Worm (Caenorhabditis elegans) whole organism, L4 larva: Measurements from ENCODE around the gene spp-7.
A peak's percentile ranks its signal among the peaks of the same experiment; 100 is the strongest.

Experiments used
- F10B5.3 ChIP-seq: sonication (generic microtip); optimal IDR thresholded peaks from 2 replicates; lab custom pipeline; 2016; ENCODE audit warnings: mild to moderate bottlenecking, missing genetic modification characterization, missing compliant biosample characterization
- F37D6.2 ChIP-seq: sonication (generic microtip); optimal IDR thresholded peaks from 2 replicates; lab custom pipeline; 2016; ENCODE audit warnings: mild to moderate bottlenecking, missing genetic modification characterization, missing compliant biosample characterization
- F44E2.7 ChIP-seq: fragments of 200-800 bp; sonication (Bioruptor generic); IDR thresholded peaks from 2 replicates; pipeline ENCODE4 v2.1.2; 2022; ENCODE audit warnings: missing genetic modification characterization, missing compliant biosample characterization
- F49E8.2 ChIP-seq: sonication (generic microtip); optimal IDR thresholded peaks from 2 replicates; lab custom pipeline; 2016; ENCODE audit warnings: missing compliant biosample characterization, mild to moderate bottlenecking, missing genetic modification characterization, borderline replicate concordance
- Y105C5A.15 ChIP-seq: fragments of 200-800 bp; sonication (Bioruptor generic); IDR thresholded peaks from 2 replicates; pipeline ENCODE4 v1.3.6; 2022; ENCODE audit warnings: missing genetic modification characterization, missing compliant biosample characterization
- Y48G9A.11 ChIP-seq: fragments of 200-800 bp; sonication (Bioruptor generic); IDR thresholded peaks from 2 replicates; pipeline ENCODE4 v1.3.6; 2022; ENCODE audit warnings: missing genetic modification reagents, missing genetic modification characterization, missing compliant biosample characterization
- Y75B8A.6 ChIP-seq: fragments of 200-800 bp; sonication (Bioruptor generic); IDR thresholded peaks from 2 replicates; pipeline ENCODE4 v1.3.6; 2022; ENCODE audit warnings: missing genetic modification reagents, missing genetic modification characterization, missing compliant biosample characterization
- ZK337.2 ChIP-seq: fragments of 200-800 bp; sonication (Bioruptor generic); IDR thresholded peaks from 2 replicates; pipeline ENCODE4 v1.3.6; 2022; ENCODE audit warnings: missing genetic modification reagents, missing genetic modification characterization, missing compliant biosample characterization
- aly-2 ChIP-seq: sonication (generic microtip); optimal IDR thresholded peaks from 2 replicates; lab custom pipeline; 2018; ENCODE audit warnings: missing biosample characterization, missing genetic modification characterization
- ama-1 ChIP-seq: fragments of 150-350 bp; optimal IDR thresholded peaks from 2 replicates; lab custom pipeline; 2014; ENCODE audit warnings: inconsistent platforms, mixed read lengths
- ceh-32 ChIP-seq: sonication (generic microtip); optimal IDR thresholded peaks from 2 replicates; lab custom pipeline; 2016; ENCODE audit warnings: mild to moderate bottlenecking, missing genetic modification characterization, missing compliant biosample characterization; ENCODE audit not compliant: poor library complexity
- ceh-62 ChIP-seq: sonication (generic microtip); optimal IDR thresholded peaks from 2 replicates; lab custom pipeline; 2017; ENCODE audit warnings: missing biosample characterization, missing genetic modification characterization
- ceh-82 ChIP-seq: sonication (generic microtip); optimal IDR thresholded peaks from 2 replicates; lab custom pipeline; 2017; ENCODE audit warnings: missing biosample characterization, missing genetic modification characterization
- ctbp-1 ChIP-seq: fragments of 200-800 bp; sonication (Bioruptor generic); IDR thresholded peaks from 2 replicates; pipeline ENCODE4 v1.3.6; 2022; ENCODE audit warnings: missing genetic modification reagents, missing genetic modification characterization, missing compliant biosample characterization
- daf-16 ChIP-seq, 3 experiments: sonication (generic microtip); optimal IDR thresholded peaks; 2 replicates each; lab custom pipeline; 2016 to 2017; ENCODE audit warnings: missing genetic modification characterization in 3 of 3, missing genetic modification reagents in 3 of 3, mild to moderate bottlenecking in 2 of 3, missing compliant biosample characterization in 2 of 3, missing biosample characterization in 1 of 3, moderate library complexity in 1 of 3
- dmd-6 ChIP-seq: fragments of 200-800 bp; sonication (Bioruptor generic); IDR thresholded peaks from 2 replicates; pipeline ENCODE4 v1.3.6; 2022; ENCODE audit warnings: missing genetic modification reagents, missing genetic modification characterization, missing compliant biosample characterization
- dmd-8 ChIP-seq: fragments of 200-800 bp; sonication (Bioruptor generic); IDR thresholded peaks from 2 replicates; pipeline ENCODE4 v1.3.6; 2022; ENCODE audit warnings: missing genetic modification characterization, missing compliant biosample characterization
- duxl-1 ChIP-seq: sonication (generic microtip); optimal IDR thresholded peaks from 2 replicates; lab custom pipeline; 2016; ENCODE audit warnings: mild to moderate bottlenecking, missing genetic modification characterization, moderate library complexity, missing compliant biosample characterization; ENCODE audit not compliant: poor library complexity
- dve-1 ChIP-seq: sonication (generic microtip); optimal IDR thresholded peaks from 2 replicates; lab custom pipeline; 2017; ENCODE audit warnings: antibody characterized with exemption, mild to moderate bottlenecking, missing genetic modification characterization, missing compliant biosample characterization; ENCODE audit not compliant: insufficient read depth
- egl-27 ChIP-seq: sonication (generic microtip); optimal IDR thresholded peaks from 3 replicates; lab custom pipeline; 2017; ENCODE audit warnings: missing biosample characterization, missing genetic modification reagents, missing genetic modification characterization
- egl-43 ChIP-seq: fragments of 200-800 bp; sonication (Bioruptor generic); IDR thresholded peaks from 2 replicates; pipeline ENCODE4 v1.3.6; 2022; ENCODE audit warnings: missing genetic modification reagents, missing genetic modification characterization, missing compliant biosample characterization
- gei-8 ChIP-seq: fragments of 200-800 bp; sonication (Bioruptor generic); optimal IDR thresholded peaks from 2 replicates; lab custom pipeline; 2018; ENCODE audit warnings: mild to moderate bottlenecking, missing genetic modification characterization, missing compliant biosample characterization
- hlh-30 ChIP-seq: sonication (generic microtip); optimal IDR thresholded peaks from 2 replicates; lab custom pipeline; 2017; ENCODE audit warnings: antibody characterized with exemption, mild to moderate bottlenecking, missing genetic modification characterization, missing compliant biosample characterization; ENCODE audit not compliant: insufficient read depth
- lim-7 ChIP-seq: fragments of 200-800 bp; sonication (Bioruptor generic); IDR thresholded peaks from 2 replicates; pipeline ENCODE4 v1.3.6; 2022; ENCODE audit warnings: missing genetic modification characterization, missing compliant biosample characterization
- lin-38 ChIP-seq: fragments of 200-800 bp; sonication (Bioruptor generic); IDR thresholded peaks from 2 replicates; pipeline ENCODE4 v1.3.6; 2022; ENCODE audit warnings: missing genetic modification reagents, missing genetic modification characterization, missing compliant biosample characterization
- lsy-2 ChIP-seq, 2 experiments: fragments of 150-350 bp in 1 of 2; sonication (generic microtip) in 1 of 2; optimal IDR thresholded peaks; 2 replicates each; lab custom pipeline; 2014 to 2017; ENCODE audit warnings: missing biosample characterization in 2 of 2, missing genetic modification characterization in 2 of 2
- madf-9 ChIP-seq: fragments of 200-800 bp; sonication (Bioruptor generic); conservative IDR thresholded peaks from 2 replicates; pipeline ENCODE4 v1.3.6; 2022; ENCODE audit warnings: missing genetic modification reagents, missing genetic modification characterization, missing compliant biosample characterization
- mep-1 ChIP-seq: fragments of 150-350 bp; sonication (generic microtip); optimal IDR thresholded peaks from 3 replicates; lab custom pipeline; 2014; ENCODE audit warnings: missing biosample characterization, missing genetic modification characterization
- mes-2 ChIP-seq: sonication (generic microtip); optimal IDR thresholded peaks from 2 replicates; lab custom pipeline; 2016; ENCODE audit warnings: missing genotype, mild to moderate bottlenecking, missing genetic modification characterization, missing compliant biosample characterization; ENCODE audit not compliant: poor library complexity, severe bottlenecking
- nhr-11 ChIP-seq: fragments of 150-350 bp; optimal IDR thresholded peaks from 2 replicates; lab custom pipeline; 2014; ENCODE audit warnings: missing biosample characterization, missing genetic modification characterization
- nhr-111 ChIP-seq: fragments of 200-800 bp; sonication (Bioruptor generic); optimal IDR thresholded peaks from 2 replicates; lab custom pipeline; 2018; ENCODE audit warnings: mild to moderate bottlenecking, missing genetic modification characterization, missing compliant biosample characterization
- nhr-25 ChIP-seq: sonication (generic microtip); optimal IDR thresholded peaks from 2 replicates; lab custom pipeline; 2017; ENCODE audit warnings: missing genetic modification characterization, mild to moderate bottlenecking, missing compliant biosample characterization, antibody characterized with exemption, moderate library complexity, borderline replicate concordance; ENCODE audit not compliant: insufficient read depth
- nhr-42 ChIP-seq: fragments of 200-800 bp; sonication (Bioruptor generic); IDR thresholded peaks from 2 replicates; pipeline ENCODE4 v1.3.6; 2022; ENCODE audit warnings: missing genetic modification characterization, missing compliant biosample characterization
- nhr-76 ChIP-seq: fragments of 150-350 bp; optimal IDR thresholded peaks from 2 replicates; lab custom pipeline; 2014; ENCODE audit warnings: missing biosample characterization, missing genetic modification characterization
- nhr-77 ChIP-seq: fragments of 150-350 bp; optimal IDR thresholded peaks from 2 replicates; lab custom pipeline; 2014; ENCODE audit warnings: missing biosample characterization, missing genetic modification characterization
- pha-4 ChIP-seq, 2 experiments: fragments of 150-350 bp in 1 of 2; fragments of 200-800 bp in 1 of 2; sonication (Bioruptor generic) in 1 of 2; IDR thresholded peaks in 1 of 2; optimal IDR thresholded peaks in 1 of 2; 2 replicates each; pipeline versions ENCODE4 v1.3.6 to Lab custom; 2014 to 2022; ENCODE audit warnings: missing genetic modification characterization in 2 of 2, missing genetic modification reagents in 2 of 2, missing biosample characterization in 1 of 2, missing compliant biosample characterization in 1 of 2
- php-3 ChIP-seq: fragments of 200-800 bp; sonication (Bioruptor generic); IDR thresholded peaks from 2 replicates; pipeline ENCODE4 v1.3.6; 2022; ENCODE audit warnings: missing genetic modification reagents, missing genetic modification characterization, missing compliant biosample characterization
- pqm-1 ChIP-seq: sonication (generic microtip); optimal IDR thresholded peaks from 2 replicates; lab custom pipeline; 2017; ENCODE audit warnings: missing biosample characterization, missing genetic modification characterization
- set-16 ChIP-seq: fragments of 200-800 bp; sonication (Bioruptor generic); IDR thresholded peaks from 2 replicates; pipeline ENCODE4 v1.3.6; 2022; ENCODE audit warnings: missing genetic modification reagents, missing genetic modification characterization, missing compliant biosample characterization
- skn-1 ChIP-seq: fragments of 150-350 bp; optimal IDR thresholded peaks from 2 replicates; lab custom pipeline; 2014; ENCODE audit warnings: missing biosample characterization, missing genetic modification characterization
- spr-1 ChIP-seq: sonication (generic microtip); optimal IDR thresholded peaks from 2 replicates; lab custom pipeline; 2016; ENCODE audit warnings: mild to moderate bottlenecking, missing genetic modification characterization, missing compliant biosample characterization
- spr-3 ChIP-seq: fragments of 200-800 bp; sonication (Bioruptor generic); optimal IDR thresholded peaks from 2 replicates; lab custom pipeline; 2018; ENCODE audit warnings: mild to moderate bottlenecking, missing genetic modification characterization, missing compliant biosample characterization
- tag-97 ChIP-seq: fragments of 200-800 bp; sonication (Bioruptor generic); IDR thresholded peaks from 2 replicates; pipeline ENCODE4 v1.3.6; 2022; ENCODE audit warnings: missing genetic modification characterization, missing compliant biosample characterization
- tra-1 ChIP-seq: fragments of 200-800 bp; sonication (Bioruptor generic); IDR thresholded peaks from 2 replicates; pipeline ENCODE4 v1.3.6; 2022; ENCODE audit warnings: missing genetic modification reagents, missing genetic modification characterization, missing compliant biosample characterization
- unc-62 ChIP-seq, 3 experiments: fragments of 150-350 bp in 1 of 3; sonication (generic microtip); optimal IDR thresholded peaks in 2 of 3; peaks in 1 of 3; 1 replicate in 1 of 3; 2 replicates in 2 of 3; lab custom pipeline; 2014 to 2017; ENCODE audit warnings: missing biosample characterization in 3 of 3, missing genetic modification characterization in 3 of 3, missing genetic modification reagents in 3 of 3, missing genotype in 1 of 3
- zfp-3 ChIP-seq: fragments of 200-800 bp; sonication (Bioruptor generic); conservative IDR thresholded peaks from 2 replicates; pipeline ENCODE4 v1.3.6; 2022; ENCODE audit warnings: missing genetic modification reagents, missing genetic modification characterization, missing compliant biosample characterization
- ztf-11 ChIP-seq: fragments of 150-350 bp; optimal IDR thresholded peaks from 2 replicates; lab custom pipeline; 2014; ENCODE audit warnings: missing biosample characterization, missing genetic modification characterization
- ztf-7 ChIP-seq: fragments of 150-350 bp; optimal IDR thresholded peaks from 2 replicates; lab custom pipeline; 2014; ENCODE audit warnings: missing biosample characterization, missing genetic modification characterization

Gene spp-7

ce11 chrIV:5394687-5395086 is 20.9 kb downstream of the spp-7 start, which contains the start of the genes perm-3 and swsn-6 (continued):
- TF ChIP-seq gei-8 (GFP tag; lab: Kevin White, UChicago) (no peak), dmd-8 (no peak), egl-27 (tag; lab: Kevin White, UChicago) (no peak), F44E2.7 (GFP tag; lab: Robert Waterston, UW) (no peak), unc-62 (GFP tag; optimal IDR thresholded peaks at IDR 0.05 in 1 of 2; lab: Kevin White, UChicago) (no peak), unc-62 (tag; optimal IDR thresholded peaks at IDR 0.05; lab: Kevin White, UChicago) (no peak), ZK337.2 (GFP tag; lab: Robert Waterston, UW) (no peak), ctbp-1 (no peak), php-3 (0 out of 2 replicates have a peak, but pooled peaks have one; percentile 45), tra-1 (no peak), Y105C5A.15 (GFP tag; lab: Robert Waterston, UW) (no peak), F37D6.2 (tag; lab: Kevin White, UChicago) (peak; percentile 70), nhr-11 (tag; lab: Kevin White, UChicago) (peak; percentile 19), ama-1 (lab: Kevin White, UChicago) (no peak), lsy-2 (tag; optimal IDR thresholded peaks at IDR 0.05; lab: Kevin White, UChicago) (peak; percentile 24 to 89), tag-97 (GFP tag; lab: Robert Waterston, UW) (no peak), ztf-11 (tag; lab: Kevin White, UChicago) (no peak), set-16 (no peak), spr-1 (tag; lab: Kevin White, UChicago) (peak; percentile 35), Y48G9A.11 (GFP tag; lab: Robert Waterston, UW) (no peak), ceh-62 (tag; lab: Kevin White, UChicago) (no peak), egl-43 (GFP tag; lab: Robert Waterston, UW) (no peak), aly-2 (tag; lab: Kevin White, UChicago) (no peak), ceh-82 (tag; lab: Kevin White, UChicago) (no peak), ceh-32 (tag; lab: Kevin White, UChicago) (no peak), nhr-77 (peak; percentile 42), dve-1 (tag; lab: Kevin White, UChicago) (peak; percentile 62), lim-7 (GFP tag; lab: Robert Waterston, UW) (no peak), mep-1 (tag; lab: Kevin White, UChicago) (peak; percentile 78), lin-38 (peak; percentile 84), pha-4 (GFP tag; IDR thresholded peaks at IDR 0.05; lab: Robert Waterston, UW) (peak; percentile 50; the same call in 1 of the 2 replicates), pha-4 (tag; optimal IDR thresholded peaks at IDR 0.05; lab: Kevin White, UChicago) (peak; percentile 50), zfp-3 (0 out of 2 replicates have a peak, but pooled peaks have one; percentile 54), F10B5.3 (peak; percentile 47), nhr-111 (no peak)

DNA sequence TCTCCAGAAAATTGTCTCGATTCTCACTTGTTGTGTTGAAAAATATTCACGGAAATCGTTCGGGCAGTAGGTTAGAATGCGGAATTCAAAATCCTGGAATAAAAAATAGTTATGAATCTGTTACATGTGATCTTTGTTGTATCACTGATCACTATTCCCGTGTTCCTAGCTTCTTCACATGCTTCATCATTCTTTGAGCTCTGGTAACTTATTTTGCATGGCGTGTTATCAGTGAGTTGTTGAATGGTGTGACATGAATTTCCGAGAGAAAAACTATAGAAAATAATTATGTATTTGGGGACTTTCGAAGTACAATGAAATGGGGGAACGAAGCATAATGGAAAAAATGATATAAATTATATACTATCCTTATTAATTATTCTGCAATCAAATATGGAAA is 22.0 kb downstream of the spp-7 start:
- TF ChIP-seq dmd-6 (GFP tag; lab: Robert Waterston, UW) = peak; percentile 56
- TF ChIP-seq Y75B8A.6 (GFP tag; lab: Robert Waterston, UW) = no peak
- TF ChIP-seq pqm-1 (tag; lab: Kevin White, UChicago) = peak; percentile 22
- no peak for TF ChIP-seq nhr-11 (tag; lab: Kevin White, UChicago)
- TF ChIP-seq nhr-77 = peak; percentile 22
- no peak for TF ChIP-seq spr-3 (GFP tag; lab: Kevin White, UChicago)
- no peak for TF ChIP-seq F37D6.2 (tag; lab: Kevin White, UChicago)
- peak; percentile 53 for TF ChIP-seq ama-1 (lab: Kevin White, UChicago)
- TF ChIP-seq nhr-42 (GFP tag; lab: Robert Waterston, UW) = no peak
- TF ChIP-seq daf-16 (GFP tag; optimal IDR thresholded peaks at IDR 0.05; lab: Kevin White, UChicago) = no peak
- TF ChIP-seq daf-16 (tag; optimal IDR thresholded peaks at IDR 0.05; lab: Kevin White, UChicago) = peak; percentile 76
- TF ChIP-seq madf-9 (GFP tag; lab: Robert Waterston, UW) = no peak
- no peak for TF ChIP-seq F49E8.2 (tag; lab: Kevin White, UChicago)
- peak; percentile 62 for TF ChIP-seq hlh-30 (tag; lab: Kevin White, UChicago)
- TF ChIP-seq mes-2 (tag; lab: Kevin White, UChicago) = peak; percentile 16
- no peak for TF ChIP-seq Y48G9A.11 (GFP tag; lab: Robert Waterston, UW)
- no peak for TF ChIP-seq nhr-25 (tag; lab: Kevin White, UChicago)
- peak; percentile 31 for TF ChIP-seq duxl-1 (tag; lab: Kevin White, UChicago)
- no peak for TF ChIP-seq nhr-76 (tag; lab: Kevin White, UChicago)
- no peak for TF ChIP-seq dmd-8
- peak; percentile 71 for TF ChIP-seq dve-1 (tag; lab: Kevin White, UChicago)
- TF ChIP-seq skn-1 (tag; lab: Kevin White, UChicago) = no peak
- peak; percentile 34; the same call in 1 of the 2 replicates for TF ChIP-seq lin-38
- TF ChIP-seq ztf-7 (tag; lab: Kevin White, UChicago) = no peak
